Worm (Caenorhabditis elegans) whole organism, mixed stage, embryonic: Measurements from ENCODE around the gene sre-46.

ENCODE experiments used
- bed-3 ChIP-seq: fragments of 200-800 bp; sonication (Bioruptor generic); optimal IDR thresholded peaks from 3 replicates; lab custom pipeline; 2018; ENCODE audit warnings: mild to moderate bottlenecking, missing genetic modification characterization, moderate library complexity, missing compliant biosample characterization
- elt-3 ChIP-seq: fragments of 150-350 bp; optimal IDR thresholded peaks from 2 replicates; lab custom pipeline; 2014; ENCODE audit warnings: missing biosample characterization, missing genetic modification characterization
- flh-1 ChIP-seq: fragments of 200-800 bp; sonication (Bioruptor generic); optimal IDR thresholded peaks from 2 replicates; lab custom pipeline; 2018; ENCODE audit warnings: mild to moderate bottlenecking, missing genetic modification characterization, moderate library complexity, missing compliant biosample characterization
- lin-13 ChIP-seq: fragments of 150-350 bp; optimal IDR thresholded peaks from 2 replicates; lab custom pipeline; 2014; ENCODE audit warnings: missing biosample characterization, missing genetic modification characterization
- lsy-2 ChIP-seq: fragments of 150-350 bp; optimal IDR thresholded peaks from 2 replicates; lab custom pipeline; 2014; ENCODE audit warnings: missing biosample characterization, missing genetic modification characterization
- nhr-12 ChIP-seq: fragments of 150-350 bp; optimal IDR thresholded peaks from 2 replicates; lab custom pipeline; 2014; ENCODE audit warnings: missing biosample characterization, missing genetic modification characterization
- nhr-237 ChIP-seq: fragments of 150-350 bp; optimal IDR thresholded peaks from 2 replicates; lab custom pipeline; 2014; ENCODE audit warnings: missing biosample characterization, missing genetic modification characterization
- pha-4 ChIP-seq: fragments of 150-350 bp; optimal IDR thresholded peaks from 2 replicates; lab custom pipeline; 2018; ENCODE audit warnings: missing biosample characterization, missing genetic modification reagents, missing genetic modification characterization
- snpc-4 ChIP-seq: fragments of 150-350 bp; optimal IDR thresholded peaks from 2 replicates; lab custom pipeline; 2014; ENCODE audit warnings: missing biosample characterization, missing genetic modification characterization

DNA sequence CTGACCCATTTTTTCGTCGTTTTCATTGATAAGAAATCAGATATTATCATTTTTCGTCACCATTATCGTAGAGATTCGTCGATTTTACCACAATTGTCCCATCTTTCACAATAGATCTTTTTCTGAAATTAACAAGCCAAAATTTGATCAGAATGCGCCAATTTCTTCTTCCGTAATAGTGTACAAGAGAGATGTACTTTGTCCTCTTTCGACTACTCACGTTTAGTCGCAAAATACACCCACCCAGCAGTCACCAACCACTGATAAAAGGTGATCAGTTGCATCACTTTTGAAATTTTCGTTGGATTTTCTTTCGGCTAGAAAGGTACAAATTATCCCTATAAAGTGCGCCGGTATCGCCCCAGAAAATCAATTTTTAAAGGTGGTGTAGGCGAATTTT, 11.5 kb upstream of the sre-46 start:
- TF ChIP-seq nhr-237: no peak
- TF ChIP-seq nhr-12: no peak
- no peak for TF ChIP-seq snpc-4
- no peak for TF ChIP-seq flh-1 (GFP tag; lab: Kevin White, UChicago)
- TF ChIP-seq lsy-2 (tag; lab: Kevin White, UChicago): no peak
- TF ChIP-seq lin-13 (tag; lab: Kevin White, UChicago): no peak
- TF ChIP-seq elt-3: no peak
- no peak for TF ChIP-seq bed-3 (GFP tag; lab: Kevin White, UChicago)
- no peak for TF ChIP-seq pha-4
